Worm (Caenorhabditis elegans) whole organism, late embryonic: ENCODE measurements around the gene Y16B4A.2.
A peak's percentile ranks its signal among the peaks of the same experiment; 100 is the strongest.

ENCODE experiments used
- C08G9.2 ChIP-seq: sonication (generic microtip); optimal IDR thresholded peaks from 2 replicates; lab custom pipeline; 2016; ENCODE audit warnings: mild to moderate bottlenecking, missing genetic modification characterization, moderate library complexity, missing compliant biosample characterization
- K09A11.1 ChIP-seq: sonication (generic microtip); optimal IDR thresholded peaks from 2 replicates; lab custom pipeline; 2017; ENCODE audit warnings: antibody characterized with exemption, mild to moderate bottlenecking, missing genetic modification characterization, missing compliant biosample characterization; ENCODE audit not compliant: insufficient read depth
- T23F11.4 ChIP-seq: fragments of 200-800 bp; sonication (Bioruptor generic); optimal IDR thresholded peaks from 2 replicates; lab custom pipeline; 2018; ENCODE audit warnings: mild to moderate bottlenecking, missing genetic modification characterization, missing compliant biosample characterization
- ama-1 ChIP-seq: fragments of 150-350 bp; optimal IDR thresholded peaks from 2 replicates; lab custom pipeline; 2014
- ceh-18 ChIP-seq: sonication (generic microtip); optimal IDR thresholded peaks from 2 replicates; lab custom pipeline; 2016; ENCODE audit warnings: missing genetic modification characterization, missing compliant biosample characterization
- ceh-2 ChIP-seq: sonication (generic microtip); optimal IDR thresholded peaks from 2 replicates; lab custom pipeline; 2016; ENCODE audit warnings: missing genotype, missing genetic modification characterization, missing compliant biosample characterization
- ceh-34 ChIP-seq: sonication (generic microtip); optimal IDR thresholded peaks from 2 replicates; lab custom pipeline; 2016; ENCODE audit warnings: mild to moderate bottlenecking, missing genetic modification characterization, missing compliant biosample characterization
- ceh-45 ChIP-seq: fragments of 200-800 bp; sonication (Bioruptor generic); IDR thresholded peaks from 2 replicates; pipeline ENCODE4 v1.3.6; 2022; ENCODE audit warnings: missing genetic modification reagents, missing genetic modification characterization, missing compliant biosample characterization
- ceh-6 ChIP-seq: fragments of 200-800 bp; sonication (Bioruptor generic); optimal IDR thresholded peaks from 2 replicates; lab custom pipeline; 2018; ENCODE audit warnings: mild to moderate bottlenecking, missing genetic modification characterization, missing compliant biosample characterization
- ceh-9 ChIP-seq: sonication (generic microtip); optimal IDR thresholded peaks from 2 replicates; lab custom pipeline; 2016; ENCODE audit warnings: mild to moderate bottlenecking, missing genetic modification characterization, inconsistent platforms, missing compliant biosample characterization
- dmd-4 ChIP-seq: sonication (generic microtip); optimal IDR thresholded peaks from 2 replicates; lab custom pipeline; 2016; ENCODE audit warnings: borderline replicate concordance, missing genetic modification characterization, missing compliant biosample characterization
- dve-1 ChIP-seq: sonication (generic microtip); optimal IDR thresholded peaks from 2 replicates; lab custom pipeline; 2017; ENCODE audit warnings: antibody characterized with exemption, mild to moderate bottlenecking, missing genetic modification characterization, missing compliant biosample characterization
- elt-4 ChIP-seq: sonication (generic microtip); optimal IDR thresholded peaks from 2 replicates; lab custom pipeline; 2016; ENCODE audit warnings: missing genetic modification characterization, missing compliant biosample characterization
- eyg-1 ChIP-seq: sonication (generic microtip); optimal IDR thresholded peaks from 2 replicates; lab custom pipeline; 2016; ENCODE audit warnings: missing genotype, missing genetic modification characterization, missing compliant biosample characterization
- gmeb-2 ChIP-seq: sonication (generic microtip); optimal IDR thresholded peaks from 2 replicates; lab custom pipeline; 2016; ENCODE audit warnings: missing genetic modification characterization, inconsistent platforms, missing compliant biosample characterization
- hlh-13 ChIP-seq: fragments of 200-800 bp; sonication (Bioruptor generic); optimal IDR thresholded peaks from 2 replicates; lab custom pipeline; 2018; ENCODE audit warnings: mild to moderate bottlenecking, missing genetic modification characterization, missing compliant biosample characterization
- hlh-15 ChIP-seq: sonication (generic microtip); optimal IDR thresholded peaks from 2 replicates; lab custom pipeline; 2016; ENCODE audit warnings: missing genetic modification characterization, missing compliant biosample characterization
- hlh-30 ChIP-seq: sonication (generic microtip); optimal IDR thresholded peaks from 2 replicates; lab custom pipeline; 2017; ENCODE audit warnings: antibody characterized with exemption, missing genetic modification characterization, missing compliant biosample characterization; ENCODE audit not compliant: insufficient read depth
- hlh-6 ChIP-seq: sonication (generic microtip); optimal IDR thresholded peaks from 2 replicates; lab custom pipeline; 2016; ENCODE audit warnings: missing genotype, missing genetic modification characterization, missing compliant biosample characterization
- mec-3 ChIP-seq: sonication (generic microtip); optimal IDR thresholded peaks from 2 replicates; lab custom pipeline; 2016; ENCODE audit warnings: borderline replicate concordance, missing genetic modification characterization, missing compliant biosample characterization
- nhr-11 ChIP-seq: fragments of 150-350 bp; optimal IDR thresholded peaks from 2 replicates; lab custom pipeline; 2014; ENCODE audit warnings: missing biosample characterization, missing genetic modification characterization
- pag-3 ChIP-seq: sonication (generic microtip); optimal IDR thresholded peaks from 2 replicates; lab custom pipeline; 2016; ENCODE audit warnings: missing compliant biosample characterization, missing genetic modification characterization, borderline replicate concordance
- pha-4 ChIP-seq: fragments of 150-350 bp; optimal IDR thresholded peaks from 2 replicates; lab custom pipeline; 2018; ENCODE audit warnings: missing biosample characterization, missing genetic modification reagents, missing genetic modification characterization
- pqm-1 ChIP-seq: sonication (generic microtip); optimal IDR thresholded peaks from 2 replicates; lab custom pipeline; 2016; ENCODE audit warnings: missing genetic modification characterization, missing compliant biosample characterization
- pros-1 ChIP-seq: fragments of 150-350 bp; optimal IDR thresholded peaks from 2 replicates; lab custom pipeline; 2014; ENCODE audit warnings: missing biosample characterization, missing genetic modification reagents, missing genetic modification characterization
- ref-2 ChIP-seq: sonication (generic microtip); optimal IDR thresholded peaks from 2 replicates; lab custom pipeline; 2016; ENCODE audit warnings: missing genetic modification characterization, missing compliant biosample characterization
- rnt-1 ChIP-seq: sonication (generic microtip); optimal IDR thresholded peaks from 2 replicates; lab custom pipeline; 2016; ENCODE audit warnings: missing genetic modification characterization, missing compliant biosample characterization
- sdc-2 ChIP-seq: sonication (generic microtip); optimal IDR thresholded peaks from 2 replicates; lab custom pipeline; 2016; ENCODE audit warnings: missing genotype, missing genetic modification characterization, missing compliant biosample characterization
- sox-4 ChIP-seq: sonication (generic microtip); optimal IDR thresholded peaks from 2 replicates; lab custom pipeline; 2017; ENCODE audit warnings: mild to moderate bottlenecking, missing genetic modification characterization, inconsistent platforms, missing compliant biosample characterization
- tbx-2 ChIP-seq: sonication (generic microtip); optimal IDR thresholded peaks from 2 replicates; lab custom pipeline; 2016; ENCODE audit warnings: missing genetic modification characterization, missing compliant biosample characterization
- tbx-7 ChIP-seq: sonication (generic microtip); optimal IDR thresholded peaks from 2 replicates; lab custom pipeline; 2016; ENCODE audit warnings: missing genotype, missing genetic modification characterization, missing compliant biosample characterization
- ttx-3 ChIP-seq: sonication (generic microtip); optimal IDR thresholded peaks from 2 replicates; lab custom pipeline; 2016; ENCODE audit warnings: missing genetic modification reagents, missing genetic modification characterization, missing compliant biosample characterization
- unc-55 ChIP-seq: sonication (generic microtip); optimal IDR thresholded peaks from 2 replicates; lab custom pipeline; 2017; ENCODE audit warnings: missing biosample characterization, missing genetic modification reagents, missing genetic modification characterization

The Y16B4A.2 gene

ce11 chrX:14731828-14732331 lies 39.8 kb downstream of the Y16B4A.2 start, which contains the start of gene F33C8.4:
TSS of gene F33C8.4 (plus strand) at chrX:14732281.
- TF ChIP-seq unc-55 (no peak), ceh-18 (peak; percentile 49), ceh-45 (no peak), hlh-30 (tag; lab: Kevin White, UChicago) (no peak), ttx-3 (tag; lab: Kevin White, UChicago) (no peak), hlh-15 (tag; lab: Kevin White, UChicago) (no peak)

- TF ChIP-seq tbx-7 (tag; lab: Kevin White, UChicago) (no peak), ceh-18 (peak; percentile 6)
These were observed 42.3 kb downstream of the Y16B4A.2 start, which contains the start of gene tsp-8 for ce11 chrX:14729319-14729718. TSS of gene tsp-8 (minus strand) at chrX:14729503.

ce11 chrX:14724935-14725334 lies 46.7 kb downstream of the Y16B4A.2 start:
- TF ChIP-seq dve-1 (tag; lab: Kevin White, UChicago) (no peak), gmeb-2 (tag; lab: Kevin White, UChicago) (no peak), elt-4 (tag; lab: Kevin White, UChicago) (no peak), T23F11.4 (GFP tag; lab: Kevin White, UChicago) (no peak), rnt-1 (tag; lab: Kevin White, UChicago) (no peak), sox-4 (tag; lab: Kevin White, UChicago) (no peak), ceh-9 (tag; lab: Kevin White, UChicago) (no peak), ceh-6 (GFP tag; lab: Kevin White, UChicago) (no peak), ref-2 (no peak), pha-4 (no peak), pros-1 (tag; lab: Kevin White, UChicago) (no peak), nhr-11 (tag; lab: Kevin White, UChicago) (no peak), hlh-15 (tag; lab: Kevin White, UChicago) (no peak)

- TF ChIP-seq tbx-2 (tag; lab: Kevin White, UChicago) (no peak), hlh-13 (GFP tag; lab: Kevin White, UChicago) (no peak), sdc-2 (tag; lab: Kevin White, UChicago) (no peak), pag-3 (no peak), pqm-1 (tag; lab: Kevin White, UChicago) (no peak), ceh-34 (tag; lab: Kevin White, UChicago) (no peak), pha-4 (no peak), ama-1 (no peak)
- TF ChIP-seq, all 69 proteins: peak for 0
These were observed 50.6 kb downstream of the Y16B4A.2 start, which contains the start of gene F33C8.2 for ce11 chrX:14721098-14721497. TSS of gene F33C8.2 (plus strand) at chrX:14721398.

- TF ChIP-seq K09A11.1 (tag; lab: Kevin White, UChicago), result no peak
These were observed 53.9 kb downstream of the Y16B4A.2 start for ce11 chrX:14717782-14718181.

ce11 chrX:14715459-14715858 lies 56.2 kb downstream of the Y16B4A.2 start:
- TF ChIP-seq eyg-1 (tag; lab: Kevin White, UChicago) (no peak), pqm-1 (tag; lab: Kevin White, UChicago) (no peak), ceh-2 (tag; lab: Kevin White, UChicago) (no peak), C08G9.2 (tag; lab: Kevin White, UChicago) (no peak), mec-3 (tag; lab: Kevin White, UChicago) (no peak), dmd-4 (tag; lab: Kevin White, UChicago) (no peak), unc-55 (no peak), hlh-6 (no peak), pros-1 (tag; lab: Kevin White, UChicago) (no peak)
